Fruit fly (Drosophila melanogaster) whole organism, wandering third instar larva: ENCODE data around the gene CG34367.

Experiments
- Abd-B ChIP-seq: fragments of >200 bp; optimal IDR thresholded peaks from 2 replicates; lab custom pipeline; 2017; ENCODE audit warnings: missing biosample characterization, missing genetic modification characterization
- CG32264 ChIP-seq: fragments of 200-800 bp; sonication (Bioruptor generic); optimal IDR thresholded peaks from 2 replicates; lab custom pipeline; 2016; ENCODE audit warnings: missing biosample characterization, missing genetic modification characterization
- CG9705 ChIP-seq: fragments of 200-800 bp; sonication (Bioruptor generic); optimal IDR thresholded peaks from 2 replicates; lab custom pipeline; 2018; ENCODE audit warnings: missing biosample characterization, mild to moderate bottlenecking, missing genetic modification characterization
- CrebA ChIP-seq: fragments of 200-800 bp; sonication (Bioruptor generic); optimal IDR thresholded peaks from 2 replicates; lab custom pipeline; 2016; ENCODE audit warnings: missing biosample characterization, mild to moderate bottlenecking, missing genetic modification characterization, borderline replicate concordance
- Dfd ChIP-seq: fragments of >200 bp; optimal IDR thresholded peaks from 2 replicates; lab custom pipeline; 2017; ENCODE audit warnings: missing biosample characterization, missing genetic modification characterization
- Dif ChIP-seq: fragments of 200-275, 200-300 bp; sonication (Bioruptor generic); optimal IDR thresholded peaks from 2 replicates; lab custom pipeline; 2018; ENCODE audit warnings: missing biosample characterization, missing genetic modification characterization; ENCODE audit not compliant: partially characterized antibody
- GATAd ChIP-seq: sonication (Bioruptor generic); optimal IDR thresholded peaks from 2 replicates; lab custom pipeline; 2016; ENCODE audit warnings: missing biosample characterization, missing genetic modification characterization
- HLH106 ChIP-seq: fragments of 200-800 bp; optimal IDR thresholded peaks from 3 replicates; lab custom pipeline; 2019; ENCODE audit warnings: missing biosample characterization, mild to moderate bottlenecking, missing genetic modification characterization, moderate library complexity
- Hnf4 ChIP-seq: fragments of 200-800 bp; sonication (Bioruptor generic); optimal IDR thresholded peaks from 2 replicates; lab custom pipeline; 2016; ENCODE audit warnings: missing biosample characterization, mild to moderate bottlenecking, missing genetic modification characterization
- Hr78 ChIP-seq: fragments of >200 bp; optimal IDR thresholded peaks from 2 replicates; lab custom pipeline; 2017; ENCODE audit warnings: missing biosample characterization, missing genetic modification characterization
- Hr83 ChIP-seq: fragments of 200-300 bp; sonication (Bioruptor generic); optimal IDR thresholded peaks from 2 replicates; lab custom pipeline; 2016; ENCODE audit warnings: missing biosample characterization, mild to moderate bottlenecking, missing genetic modification characterization, moderate library complexity; ENCODE audit not compliant: poor library complexity, severe bottlenecking
- Jra ChIP-seq: sonication (Bioruptor generic); optimal IDR thresholded peaks from 2 replicates; lab custom pipeline; 2016; ENCODE audit warnings: missing biosample characterization, missing genetic modification characterization
- Mio ChIP-seq: sonication (Bioruptor generic); optimal IDR thresholded peaks from 2 replicates; lab custom pipeline; 2016; ENCODE audit warnings: missing biosample characterization, missing genetic modification characterization
- Myc ChIP-seq: fragments of >200 bp; optimal IDR thresholded peaks from 2 replicates; lab custom pipeline; 2017
- N ChIP-seq: fragments of >200 bp; optimal IDR thresholded peaks from 2 replicates; lab custom pipeline; 2018; ENCODE audit warnings: missing biosample characterization, missing external identifiers, missing genetic modification characterization
- OdsH ChIP-seq: fragments of 200-800 bp; sonication (Bioruptor generic); optimal IDR thresholded peaks from 2 replicates; lab custom pipeline; 2016; ENCODE audit warnings: missing biosample characterization, mild to moderate bottlenecking, missing genetic modification characterization
- Rel ChIP-seq, 2 experiments: fragments of 200-800 bp; sonication (Bioruptor generic) in 1 of 2; optimal IDR thresholded peaks; 2 replicates in 1 of 2; 3 replicates in 1 of 2; lab custom pipeline; 2016 to 2019; ENCODE audit warnings: mild to moderate bottlenecking in 2 of 2, missing biosample characterization in 2 of 2, missing genetic modification characterization in 2 of 2, moderate library complexity in 1 of 2
- Sp1 ChIP-seq: fragments of 200-800 bp; sonication (Bioruptor generic); optimal IDR thresholded peaks from 3 replicates; lab custom pipeline; 2019; ENCODE audit warnings: missing biosample characterization, mild to moderate bottlenecking, missing genetic modification characterization, moderate library complexity
- Vsx2 ChIP-seq: fragments of 200-300, 225-300 bp; sonication (Bioruptor generic); optimal IDR thresholded peaks from 2 replicates; lab custom pipeline; 2018; ENCODE audit warnings: missing biosample characterization, missing genetic modification characterization; ENCODE audit not compliant: partially characterized antibody
- br ChIP-seq: fragments of 200-800 bp; sonication (Bioruptor generic); optimal IDR thresholded peaks from 2 replicates; lab custom pipeline; 2016; ENCODE audit warnings: missing biosample characterization, missing genetic modification characterization
- brk ChIP-seq: fragments of 200-800 bp; sonication (Bioruptor generic); optimal IDR thresholded peaks from 2 replicates; lab custom pipeline; 2016; ENCODE audit warnings: missing biosample characterization, mild to moderate bottlenecking, missing genetic modification characterization
- dl ChIP-seq, 2 experiments: fragments of 175-275, 200-275 bp in 1 of 2; fragments of 200-275 bp in 1 of 2; sonication (Bioruptor generic); optimal IDR thresholded peaks; lab custom pipeline; 2018; ENCODE audit warnings: mild to moderate bottlenecking in 2 of 2, missing biosample characterization in 2 of 2, missing genetic modification characterization in 2 of 2, moderate library complexity in 2 of 2; ENCODE audit not compliant: partially characterized antibody in 2 of 2, insufficient read depth in 1 of 2
- dmrt93B ChIP-seq: fragments of 200-800 bp; sonication (Bioruptor generic); optimal IDR thresholded peaks from 2 replicates; lab custom pipeline; 2018; ENCODE audit warnings: missing biosample characterization, mild to moderate bottlenecking, missing genetic modification characterization
- dsf ChIP-seq: sonication (Bioruptor generic); optimal IDR thresholded peaks from 2 replicates; lab custom pipeline; 2016; ENCODE audit warnings: missing biosample characterization, missing genetic modification characterization, borderline replicate concordance
- ey ChIP-seq: fragments of 200-800 bp; sonication (Bioruptor generic); optimal IDR thresholded peaks from 2 replicates; lab custom pipeline; 2016; ENCODE audit warnings: missing biosample characterization, missing genetic modification characterization
- foxo ChIP-seq, 2 experiments: fragments of 200-800 bp; sonication (Bioruptor generic); optimal IDR thresholded peaks; 2 replicates in 1 of 2; 3 replicates in 1 of 2; lab custom pipeline; 2016 to 2017; ENCODE audit warnings: missing biosample characterization in 2 of 2, missing genetic modification characterization in 2 of 2
- fru ChIP-seq: fragments of 200-800 bp; sonication (Bioruptor generic); optimal IDR thresholded peaks from 3 replicates; lab custom pipeline; 2016; ENCODE audit warnings: missing biosample characterization, mild to moderate bottlenecking, missing genetic modification characterization
- h ChIP-seq: fragments of 200-800 bp; sonication (Bioruptor generic); optimal IDR thresholded peaks from 3 replicates; lab custom pipeline; 2016; ENCODE audit warnings: missing biosample characterization, mild to moderate bottlenecking, missing genetic modification characterization
- jim ChIP-seq: fragments of 175-275, 200-325 bp; sonication (Bioruptor generic); optimal IDR thresholded peaks from 2 replicates; lab custom pipeline; 2016; ENCODE audit warnings: missing biosample characterization, mild to moderate bottlenecking, missing genetic modification characterization
- lola ChIP-seq: fragments of >200 bp; optimal IDR thresholded peaks from 2 replicates; lab custom pipeline; 2017; ENCODE audit warnings: missing biosample characterization, missing genetic modification characterization
- pan ChIP-seq: fragments of >200 bp; optimal IDR thresholded peaks from 2 replicates; lab custom pipeline; 2017
- psq ChIP-seq: fragments of 200-800 bp; sonication (Bioruptor generic); optimal IDR thresholded peaks from 3 replicates; lab custom pipeline; 2017; ENCODE audit warnings: missing biosample characterization, mild to moderate bottlenecking, missing genetic modification characterization, moderate library complexity
- rgr ChIP-seq: fragments of 200-800 bp; sonication (Bioruptor generic); optimal IDR thresholded peaks from 3 replicates; lab custom pipeline; 2016; ENCODE audit warnings: missing biosample characterization, mild to moderate bottlenecking, missing genetic modification characterization
- sage ChIP-seq: fragments of 200-800 bp; sonication (Bioruptor generic); optimal IDR thresholded peaks from 2 replicates; lab custom pipeline; 2016; ENCODE audit warnings: missing biosample characterization, mild to moderate bottlenecking, missing genetic modification characterization
- sv ChIP-seq: fragments of 200-800 bp; sonication (Bioruptor generic); optimal IDR thresholded peaks from 3 replicates; lab custom pipeline; 2016; ENCODE audit warnings: missing biosample characterization, missing genetic modification characterization
- tai ChIP-seq: sonication (Bioruptor generic); optimal IDR thresholded peaks from 2 replicates; lab custom pipeline; 2016; ENCODE audit warnings: missing biosample characterization, missing genetic modification characterization
- usp ChIP-seq: fragments of >200 bp; optimal IDR thresholded peaks from 2 replicates; lab custom pipeline; 2017; ENCODE audit warnings: missing biosample characterization, missing genetic modification characterization
- woc ChIP-seq: sonication (Bioruptor generic); optimal IDR thresholded peaks from 2 replicates; lab custom pipeline; 2016; ENCODE audit warnings: missing biosample characterization, mild to moderate bottlenecking, missing genetic modification characterization

The CG34367 gene

DNA sequence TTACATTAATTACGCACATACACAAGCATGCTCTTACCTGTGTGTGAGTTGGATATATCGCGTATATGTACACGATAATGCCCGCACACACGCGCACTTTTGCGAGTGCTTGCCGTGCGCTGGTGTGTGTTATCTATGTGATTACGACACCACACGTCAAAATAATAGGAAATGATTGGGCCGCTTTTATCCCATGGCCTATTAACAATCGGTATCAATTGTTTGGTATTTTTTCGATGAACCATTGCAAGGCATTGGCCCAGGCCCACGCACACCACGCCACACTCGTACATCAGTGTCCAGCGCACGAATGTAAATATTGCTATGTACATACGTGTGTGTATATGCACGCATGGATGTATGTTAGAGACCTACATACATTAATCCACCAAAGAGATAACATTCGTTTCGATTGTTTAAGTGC, 18.8 kb downstream of the CG34367 start:
- TF ChIP-seq Jra (GFP tag; lab: Kevin White, UChicago): peak; percentile 39
- TF ChIP-seq Myc (lab: Kevin White, UChicago): no peak
- peak; percentile 33 for TF ChIP-seq HLH106 (tag; lab: Kevin White, UChicago)
- peak; percentile 55 for TF ChIP-seq woc (GFP tag; lab: Kevin White, UChicago)
- peak; percentile 57 for TF ChIP-seq fru (GFP tag; lab: Kevin White, UChicago)
- TF ChIP-seq GATAd (GFP tag; lab: Kevin White, UChicago): no peak
- no peak for TF ChIP-seq Hr78 (GFP tag; lab: Kevin White, UChicago)
- TF ChIP-seq Vsx2: no peak
- TF ChIP-seq dmrt93B (GFP tag; lab: Kevin White, UChicago): no peak
- TF ChIP-seq foxo (GFP tag; optimal IDR thresholded peaks at IDR 0.05; lab: Kevin White, UChicago): peak in 1 of 2 experiments; percentile 16
- TF ChIP-seq Hnf4 (GFP tag; lab: Kevin White, UChicago): peak; percentile 57
- TF ChIP-seq OdsH (GFP tag; lab: Kevin White, UChicago): peak; percentile 56
- peak; percentile 13 for TF ChIP-seq Hr83 (GFP tag; lab: Kevin White, UChicago)
- no peak for TF ChIP-seq dsf (GFP tag; lab: Kevin White, UChicago)
- no peak for TF ChIP-seq Mio (GFP tag; lab: Kevin White, UChicago)
- TF ChIP-seq sv (GFP tag; lab: Kevin White, UChicago): peak; percentile 11
- TF ChIP-seq sage (GFP tag; lab: Kevin White, UChicago): peak; percentile 47
- TF ChIP-seq psq: peak; percentile 29
- no peak for TF ChIP-seq tai (GFP tag; lab: Kevin White, UChicago)
- peak; percentile 78 for TF ChIP-seq h (GFP tag; lab: Kevin White, UChicago)
- TF ChIP-seq rgr (GFP tag; lab: Kevin White, UChicago): peak; percentile 58
- peak; percentile 72 for TF ChIP-seq N (GFP tag; lab: Kevin White, UChicago)
- no peak for TF ChIP-seq jim (GFP tag; lab: Kevin White, UChicago)
- TF ChIP-seq Abd-B (GFP tag; lab: Kevin White, UChicago): no peak
- TF ChIP-seq CrebA (GFP tag; lab: Kevin White, UChicago): no peak
- TF ChIP-seq Rel (GFP tag; optimal IDR thresholded peaks at IDR 0.05; lab: Kevin White, UChicago): peak; percentile 80
- TF ChIP-seq Rel (tag; optimal IDR thresholded peaks at IDR 0.05; lab: Kevin White, UChicago): peak; percentile 58
- TF ChIP-seq CG9705 (GFP tag; lab: Kevin White, UChicago): no peak
- TF ChIP-seq lola: no peak
- TF ChIP-seq Dif (GFP tag; lab: Kevin White, UChicago): no peak
- TF ChIP-seq pan (lab: Kevin White, UChicago): no peak
- no peak for TF ChIP-seq CG32264
- TF ChIP-seq br (GFP tag; lab: Kevin White, UChicago): peak; percentile 64
- peak; percentile 56 for TF ChIP-seq Sp1 (GFP tag; lab: Kevin White, UChicago)
- TF ChIP-seq Dfd: no peak
- peak; percentile 57 for TF ChIP-seq brk (GFP tag; lab: Kevin White, UChicago)
- no peak for TF ChIP-seq dl (GFP tag; optimal IDR thresholded peaks at IDR 0.05; lab: Kevin White, UChicago; ENCODE audit: insufficient read depth in 1 of 2, partially characterized antibody in 2 of 2)
- peak; percentile 58 for TF ChIP-seq ey
- TF ChIP-seq usp: no peak

DNA sequence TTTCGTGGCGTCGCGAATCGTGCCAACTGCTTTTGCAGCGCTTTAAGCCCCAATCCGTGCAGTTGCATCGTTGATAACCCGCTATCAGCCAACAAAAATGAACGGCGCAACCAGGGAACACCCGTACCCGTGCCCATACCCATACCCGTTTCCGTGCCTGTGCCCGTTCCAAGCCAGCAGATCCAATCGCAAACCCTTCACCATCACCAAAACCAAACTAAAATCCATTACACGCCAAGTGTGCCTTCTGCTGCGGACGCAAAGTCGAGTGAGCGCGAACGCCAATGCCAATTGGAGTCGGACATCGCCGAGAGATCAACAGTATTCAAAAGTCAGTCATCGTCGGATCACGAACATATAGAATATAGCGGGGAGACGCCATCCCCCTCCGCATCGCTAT, 19.5 kb downstream of the CG34367 start:
- TF ChIP-seq Mio (GFP tag; lab: Kevin White, UChicago) (no peak), tai (GFP tag; lab: Kevin White, UChicago) (no peak), Abd-B (GFP tag; lab: Kevin White, UChicago) (no peak), Jra (GFP tag; lab: Kevin White, UChicago) (no peak), Rel (GFP tag; optimal IDR thresholded peaks at IDR 0.05; lab: Kevin White, UChicago) (no peak), Rel (tag; optimal IDR thresholded peaks at IDR 0.05; lab: Kevin White, UChicago) (no peak), sv (GFP tag; lab: Kevin White, UChicago) (no peak), pan (lab: Kevin White, UChicago) (no peak), Myc (lab: Kevin White, UChicago) (no peak), h (GFP tag; lab: Kevin White, UChicago) (no peak), foxo (GFP tag; optimal IDR thresholded peaks at IDR 0.05; lab: Kevin White, UChicago) (no peak), br (GFP tag; lab: Kevin White, UChicago) (no peak), Dfd (no peak)
